Fruit fly (Drosophila melanogaster) Kc167 (cell line): Measurements from ENCODE around the gene CG2577.

Source experiments
- Myc ChIP-seq: fragments of >200 bp; optimal IDR thresholded peaks from 2 replicates; lab custom pipeline; 2017; ENCODE audit warnings: missing external identifiers
- Sin3A ChIP-seq: fragments of >200 bp; optimal IDR thresholded peaks from 2 replicates; lab custom pipeline; 2018; ENCODE audit warnings: missing external identifiers
- h ChIP-seq: fragments of >200 bp; optimal IDR thresholded peaks from 3 replicates; lab custom pipeline; 2018; ENCODE audit warnings: missing external identifiers
- insv ChIP-seq: fragments of >200 bp; optimal IDR thresholded peaks from 3 replicates; lab custom pipeline; 2018; ENCODE audit warnings: missing external identifiers
- psq ChIP-seq: fragments of >200 bp; optimal IDR thresholded peaks from 2 replicates; lab custom pipeline; 2017; ENCODE audit warnings: missing external identifiers
- ttk ChIP-seq: sonication (Bioruptor generic); optimal IDR thresholded peaks from 2 replicates; lab custom pipeline; 2017; ENCODE audit warnings: missing external identifiers

The CG2577 gene

DNA sequence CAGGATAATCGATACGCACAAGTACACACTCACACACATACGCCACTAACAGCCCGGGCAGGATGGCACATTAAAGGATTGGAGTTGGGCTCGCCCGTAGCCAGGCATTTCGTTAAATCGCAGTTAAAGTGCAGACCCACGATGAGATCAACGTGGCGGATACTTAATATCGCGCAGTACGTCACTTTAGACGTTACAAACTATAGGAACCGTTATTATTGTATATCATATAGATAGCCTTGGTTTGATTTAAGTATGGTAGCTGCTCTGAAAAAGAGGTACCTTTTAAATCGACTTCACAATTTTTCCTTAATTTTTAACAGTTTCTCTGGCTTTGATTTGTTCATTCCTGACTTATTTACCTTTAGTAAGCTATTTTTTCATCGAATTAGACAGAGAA, at the start of gene CG2577:
CG2577 (plus strand) TSS at position 301 of the 400 bp plus-strand sequence.
- TF ChIP-seq psq (no peak), ttk (no peak), Sin3A (no peak), h (no peak), insv (lab: Kevin White, UChicago) (no peak), Myc (lab: Kevin White, UChicago) (no peak)

DNA sequence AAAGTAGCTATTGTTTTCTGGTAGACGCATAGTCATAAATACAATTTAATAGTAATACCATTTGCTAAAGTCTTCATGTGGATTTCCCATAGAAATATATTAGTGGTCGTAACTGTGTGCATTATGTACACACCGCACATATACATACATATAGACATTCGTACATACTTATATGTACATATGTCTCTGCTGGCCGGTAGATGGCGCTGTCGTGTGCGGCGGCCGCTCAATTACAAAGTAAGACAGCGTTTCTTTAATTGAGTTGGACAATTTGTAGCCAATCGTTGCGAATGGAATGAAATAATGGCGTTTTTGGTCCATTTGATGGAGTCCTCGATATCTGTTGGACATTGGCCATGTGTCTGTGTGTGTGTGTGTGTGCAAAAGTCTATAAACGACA, 19.5 kb upstream of the CG2577 start:
- TF ChIP-seq insv (lab: Kevin White, UChicago): no peak

DNA sequence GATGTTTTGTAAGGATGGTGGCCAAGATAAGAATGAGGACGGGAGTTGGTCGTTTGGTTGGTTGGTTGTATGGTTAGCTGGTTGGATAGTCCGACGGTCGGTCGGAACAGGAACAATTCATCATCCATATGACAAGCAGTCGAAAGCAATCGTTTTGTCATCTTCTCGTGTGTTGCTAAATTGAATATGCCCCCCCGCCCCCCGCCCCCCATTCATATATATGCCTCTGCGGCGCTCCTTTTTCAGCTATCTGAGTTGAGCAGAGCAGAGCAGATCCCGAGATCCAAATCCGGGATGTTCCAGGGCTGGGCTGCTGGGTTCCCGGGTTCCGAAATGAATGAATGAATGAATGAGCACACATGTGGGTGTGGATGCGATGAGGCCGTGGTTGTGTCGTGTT, 16.8 kb upstream of the CG2577 start:
- no peak for TF ChIP-seq ttk
- no peak for TF ChIP-seq insv (lab: Kevin White, UChicago)

DNA sequence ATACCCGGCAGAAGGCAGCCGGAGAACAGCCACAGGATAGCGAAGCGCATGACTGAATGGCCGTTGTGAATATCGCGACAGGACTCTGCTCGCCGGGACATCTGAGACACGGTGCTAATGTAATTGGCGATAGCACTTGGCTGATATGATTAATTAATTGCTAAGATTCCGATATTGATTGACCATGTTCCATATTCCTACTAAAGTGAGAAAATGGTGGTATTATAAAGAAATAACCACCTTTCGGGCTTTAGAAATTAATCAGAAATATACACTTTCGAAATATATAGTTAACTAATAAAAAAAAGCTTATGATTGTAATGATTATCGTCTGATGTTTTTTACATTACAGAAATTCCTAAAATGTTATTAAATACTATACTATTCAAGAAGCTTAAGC, 4.7 kb downstream of the CG2577 start, which contains the start of gene Ir11a:
Ir11a (minus strand) TSS at position 101 of the 400 bp plus-strand sequence.
- no peak for TF ChIP-seq Sin3A
- no peak for TF ChIP-seq ttk
- TF ChIP-seq h: no peak
- no peak for TF ChIP-seq psq
- TF ChIP-seq Myc (lab: Kevin White, UChicago): no peak
- TF ChIP-seq insv (lab: Kevin White, UChicago): no peak

DNA sequence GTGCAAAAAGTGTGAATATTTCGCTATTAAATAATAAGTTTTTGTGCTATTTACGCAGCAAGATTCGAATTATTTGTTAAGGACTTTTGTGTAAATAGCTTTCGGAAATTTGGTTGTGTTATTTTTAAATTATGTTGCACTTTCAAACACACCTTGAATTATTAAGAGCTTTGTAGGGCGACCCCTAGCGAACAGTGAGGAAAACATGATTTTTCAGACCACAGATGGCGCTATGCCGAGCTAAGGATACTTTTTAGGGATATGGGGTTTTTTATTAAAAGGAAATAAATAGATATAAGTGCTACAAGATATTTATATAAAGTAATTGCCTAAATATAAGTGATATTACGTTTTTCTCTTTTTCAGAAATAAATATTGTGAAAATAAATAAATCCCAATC, 13.3 kb downstream of the CG2577 start:
- TF ChIP-seq psq (no peak), ttk (no peak), insv (lab: Kevin White, UChicago) (no peak), Myc (lab: Kevin White, UChicago) (no peak), h (no peak), Sin3A (no peak)

DNA sequence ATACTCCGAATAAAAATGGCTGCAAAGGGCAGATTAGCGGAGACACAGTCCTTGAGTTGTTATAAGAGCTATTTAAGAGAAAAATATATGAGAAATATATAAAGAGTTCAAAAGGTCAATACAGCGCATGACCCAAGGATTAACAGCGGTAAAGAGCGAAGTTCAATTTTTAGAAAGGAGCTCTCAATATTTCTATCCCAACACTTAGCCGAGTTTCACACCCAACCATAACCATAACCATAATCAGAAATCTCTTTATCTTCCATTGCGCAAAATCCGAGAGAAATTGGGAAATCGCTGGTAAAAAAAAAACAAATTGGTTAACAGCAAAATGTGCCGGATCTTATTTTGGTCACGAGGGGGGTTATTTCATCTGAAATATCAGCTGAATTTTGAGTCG, 16.2 kb downstream of the CG2577 start:
- TF ChIP-seq Myc (lab: Kevin White, UChicago): no peak
- no peak for TF ChIP-seq psq
- TF ChIP-seq insv (lab: Kevin White, UChicago): no peak
- no peak for TF ChIP-seq h
- no peak for TF ChIP-seq Sin3A

DNA sequence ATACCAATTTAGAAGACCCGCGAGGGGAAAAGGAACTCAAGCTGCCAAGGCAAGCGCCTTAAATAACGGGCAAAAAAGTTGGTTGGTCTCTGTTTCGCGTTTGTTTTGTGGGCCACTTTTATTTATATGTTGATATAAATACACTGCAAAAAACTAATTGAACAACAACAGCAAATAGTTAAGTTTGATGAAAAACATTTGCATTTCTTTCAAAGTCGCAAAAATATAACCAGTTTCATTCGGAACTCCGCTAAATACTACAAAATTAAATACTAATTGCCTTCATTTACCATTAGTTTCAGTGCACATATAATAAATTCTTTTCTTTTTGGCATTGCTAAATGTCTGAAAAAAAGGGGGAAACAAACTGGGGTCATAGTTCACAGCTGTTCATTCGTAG, 18.8 kb downstream of the CG2577 start:
- TF ChIP-seq h (no peak), insv (lab: Kevin White, UChicago) (no peak), ttk (no peak), Sin3A (no peak), psq (no peak), Myc (lab: Kevin White, UChicago) (no peak)

DNA sequence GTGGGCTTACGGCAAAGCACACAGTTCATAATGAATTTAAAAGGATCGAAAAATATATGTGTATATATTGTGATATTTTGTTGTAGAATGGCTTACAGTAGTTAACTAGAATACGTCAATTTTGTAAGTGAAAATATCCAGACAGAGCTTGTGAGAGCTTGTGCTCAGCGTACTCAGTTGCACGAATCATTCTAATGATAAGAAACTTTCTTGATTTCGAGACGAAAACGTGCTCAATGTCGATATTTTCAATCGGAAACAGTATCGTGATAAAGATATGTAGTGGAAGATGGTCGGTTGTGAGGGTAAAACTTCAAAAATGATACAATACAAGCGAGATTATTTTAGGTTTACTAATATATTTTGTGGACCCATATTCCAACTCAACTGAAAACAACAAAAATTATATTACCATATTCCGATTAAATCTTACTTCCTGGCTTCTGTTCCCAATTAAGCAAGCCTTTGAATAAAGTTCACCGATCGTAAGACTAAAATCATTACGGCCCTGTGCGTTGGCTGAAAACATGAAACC, 35.5 kb downstream of the CG2577 start, which contains the start of the genes CG32651 and CG2574:
CG32651 (minus strand) TSS at position 101 of the 535 bp plus-strand sequence.
CG2574 (plus strand) TSS at position 485 of the 535 bp plus-strand sequence.
- no peak for TF ChIP-seq psq
- TF ChIP-seq Myc (lab: Kevin White, UChicago): no peak
- no peak for TF ChIP-seq ttk
